Fruit fly (Drosophila melanogaster): ENCODE measurements around the gene spen.

DNA sequence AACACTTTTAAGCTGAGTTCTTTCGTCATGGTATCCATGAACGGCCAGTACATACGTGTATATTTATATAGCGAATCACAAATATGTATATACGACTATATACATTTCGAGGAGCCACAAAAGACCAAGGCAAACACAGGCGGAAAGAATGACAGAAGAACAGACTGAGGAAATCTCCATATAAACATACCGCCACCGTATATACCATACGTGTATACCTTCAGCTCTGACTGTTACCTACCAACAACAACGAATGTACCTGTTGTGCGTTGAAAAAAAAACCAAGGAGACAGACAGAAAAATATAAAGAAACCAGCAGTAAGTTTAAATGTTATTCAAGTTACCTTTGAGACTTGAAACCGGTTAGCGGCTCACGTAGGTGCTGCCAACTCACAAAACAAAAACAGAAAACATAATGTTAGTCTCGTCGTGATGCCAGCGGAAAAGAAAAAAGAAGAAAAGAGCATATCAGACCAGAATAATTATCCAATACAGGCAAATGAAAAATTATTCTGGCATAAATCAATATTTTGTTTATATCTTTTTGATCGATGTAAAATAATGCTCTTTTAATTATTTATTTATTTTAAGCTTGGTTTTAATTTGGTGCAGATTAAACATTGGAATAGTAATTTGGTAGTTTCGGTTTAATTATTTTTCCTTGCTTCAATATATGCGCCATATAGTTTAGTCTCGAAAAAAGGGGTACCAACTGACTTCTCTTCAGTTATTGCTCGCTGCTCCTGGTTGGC, 12.8 kb downstream of the spen start:
- TF ChIP-seq lmd (GFP tag; IDR thresholded peaks at IDR 0.05) (no peak), h (optimal IDR thresholded peaks at IDR 0.05) (no peak), CG8924 (tag; optimal IDR thresholded peaks at IDR 0.05) (peak; percentile 18), ro (GFP tag; IDR thresholded peaks at IDR 0.05) (no peak), pros (GFP tag; optimal IDR thresholded peaks at IDR 0.05) (peak; percentile 59), Nf-YC (tag; optimal IDR thresholded peaks at IDR 0.05) (no peak), CG15479 (GFP tag; optimal IDR thresholded peaks at IDR 0.05) (no peak), CG6654 (GFP tag; optimal IDR thresholded peaks at IDR 0.05) (no peak), grn (GFP tag; optimal IDR thresholded peaks at IDR 0.05) (no peak), CG13424 (tag; optimal IDR thresholded peaks at IDR 0.05) (no peak), otp (GFP tag; IDR thresholded peaks at IDR 0.05) (no peak), lola (GFP tag; optimal IDR thresholded peaks at IDR 0.05) (no peak), CG9437 (GFP tag; optimal IDR thresholded peaks at IDR 0.05) (no peak), knrl (GFP tag; IDR thresholded peaks at IDR 0.05; ENCODE audit: partially characterized antibody) (no peak)
